Fruit fly (Drosophila melanogaster): Measurements from ENCODE around the gene CG32119.

DNA sequence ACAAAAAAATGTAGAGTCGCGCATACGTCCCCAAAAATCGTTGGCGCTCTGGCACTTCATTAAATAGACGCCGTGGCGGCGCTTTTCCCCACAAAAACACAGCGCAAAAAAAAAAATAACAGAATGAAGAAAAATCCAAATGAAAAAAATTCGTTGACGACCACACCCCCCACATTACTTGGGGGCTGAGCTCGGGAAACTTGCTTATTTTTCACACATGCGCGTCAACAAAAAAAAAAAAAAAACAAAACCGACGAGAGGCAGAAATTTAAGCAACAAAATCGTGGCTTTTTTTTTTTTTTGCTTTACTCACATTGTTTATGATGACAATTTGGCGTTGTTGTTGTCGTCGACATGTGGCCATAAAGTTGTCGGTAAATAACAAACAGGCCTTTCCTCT lies 3.3 kb upstream of the CG32119 start:
- TF ChIP-seq onecut (GFP tag; IDR thresholded peaks at IDR 0.05): no peak
- TF ChIP-seq ERR (GFP tag; optimal IDR thresholded peaks at IDR 0.05): no peak
- TF ChIP-seq Dad (GFP tag; optimal IDR thresholded peaks at IDR 0.05): no peak
- TF ChIP-seq CG14965 (GFP tag; optimal IDR thresholded peaks at IDR 0.05; ENCODE audit: borderline replicate concordance): no peak
- no peak for TF ChIP-seq Ets65A (GFP tag)
- no peak for TF ChIP-seq Rx (GFP tag; IDR thresholded peaks at IDR 0.05)
- TF ChIP-seq abd-A (tag; optimal IDR thresholded peaks at IDR 0.05): no peak
- TF ChIP-seq CG1233 (GFP tag; optimal IDR thresholded peaks at IDR 0.05): no peak
- TF ChIP-seq cato (GFP tag; optimal IDR thresholded peaks at IDR 0.05; ENCODE audit: borderline replicate concordance): no peak

Measured in whole organism, embryonic.